Worm (Caenorhabditis elegans) whole organism, L4 larva: ENCODE results near the gene B0222.11.

Experiments
- F37D6.2 ChIP-seq: sonication (generic microtip); optimal IDR thresholded peaks from 2 replicates; lab custom pipeline; 2016; ENCODE audit warnings: mild to moderate bottlenecking, missing genetic modification characterization, missing compliant biosample characterization
- F49E8.2 ChIP-seq: sonication (generic microtip); optimal IDR thresholded peaks from 2 replicates; lab custom pipeline; 2016; ENCODE audit warnings: missing compliant biosample characterization, mild to moderate bottlenecking, missing genetic modification characterization, borderline replicate concordance
- Y105C5A.15 ChIP-seq: fragments of 200-800 bp; sonication (Bioruptor generic); IDR thresholded peaks from 2 replicates; pipeline ENCODE4 v1.3.6; 2022; ENCODE audit warnings: missing genetic modification characterization, missing compliant biosample characterization
- aha-1 ChIP-seq: fragments of 150-350 bp; peaks from one replicate; lab custom pipeline; 2014; ENCODE audit warnings: missing biosample characterization, missing genetic modification characterization
- aly-2 ChIP-seq: sonication (generic microtip); optimal IDR thresholded peaks from 2 replicates; lab custom pipeline; 2018; ENCODE audit warnings: missing biosample characterization, missing genetic modification characterization
- arid-1 ChIP-seq: fragments of 200-800 bp; sonication (Bioruptor generic); conservative IDR thresholded peaks from 2 replicates; pipeline ENCODE4 v1.3.6; 2022; ENCODE audit warnings: missing genetic modification reagents, missing genetic modification characterization, missing compliant biosample characterization
- ceh-82 ChIP-seq: sonication (generic microtip); optimal IDR thresholded peaks from 2 replicates; lab custom pipeline; 2017; ENCODE audit warnings: missing biosample characterization, missing genetic modification characterization
- daf-12 ChIP-seq: fragments of 150-350 bp; optimal IDR thresholded peaks from 2 replicates; lab custom pipeline; 2014; ENCODE audit warnings: missing biosample characterization, missing genetic modification reagents, missing genetic modification characterization
- daf-16 ChIP-seq, 3 experiments: sonication (generic microtip); optimal IDR thresholded peaks; 2 replicates each; lab custom pipeline; 2016 to 2017; ENCODE audit warnings: missing genetic modification characterization in 3 of 3, missing genetic modification reagents in 3 of 3, mild to moderate bottlenecking in 2 of 3, missing compliant biosample characterization in 2 of 3, missing biosample characterization in 1 of 3, moderate library complexity in 1 of 3
- daf-19 ChIP-seq: fragments of 200-800 bp; sonication (Bioruptor generic); conservative IDR thresholded peaks from 2 replicates; pipeline ENCODE4 v1.3.6; 2022; ENCODE audit warnings: missing genetic modification characterization, missing compliant biosample characterization
- dmd-6 ChIP-seq: fragments of 200-800 bp; sonication (Bioruptor generic); IDR thresholded peaks from 2 replicates; pipeline ENCODE4 v1.3.6; 2022; ENCODE audit warnings: missing genetic modification reagents, missing genetic modification characterization, missing compliant biosample characterization
- duxl-1 ChIP-seq: sonication (generic microtip); optimal IDR thresholded peaks from 2 replicates; lab custom pipeline; 2016; ENCODE audit warnings: mild to moderate bottlenecking, missing genetic modification characterization, moderate library complexity, missing compliant biosample characterization; ENCODE audit not compliant: poor library complexity
- dve-1 ChIP-seq: sonication (generic microtip); optimal IDR thresholded peaks from 2 replicates; lab custom pipeline; 2017; ENCODE audit warnings: antibody characterized with exemption, mild to moderate bottlenecking, missing genetic modification characterization, missing compliant biosample characterization; ENCODE audit not compliant: insufficient read depth
- egl-43 ChIP-seq: fragments of 200-800 bp; sonication (Bioruptor generic); IDR thresholded peaks from 2 replicates; pipeline ENCODE4 v1.3.6; 2022; ENCODE audit warnings: missing genetic modification reagents, missing genetic modification characterization, missing compliant biosample characterization
- fkh-10 ChIP-seq: fragments of 150-350 bp; optimal IDR thresholded peaks from 2 replicates; lab custom pipeline; 2014; ENCODE audit warnings: missing biosample characterization, missing genetic modification reagents, missing genetic modification characterization
- gei-8 ChIP-seq: fragments of 200-800 bp; sonication (Bioruptor generic); optimal IDR thresholded peaks from 2 replicates; lab custom pipeline; 2018; ENCODE audit warnings: mild to moderate bottlenecking, missing genetic modification characterization, missing compliant biosample characterization
- hlh-11 ChIP-seq: fragments of 200-800 bp; sonication (Bioruptor generic); optimal IDR thresholded peaks from 2 replicates; lab custom pipeline; 2018; ENCODE audit warnings: mild to moderate bottlenecking, missing genetic modification characterization, missing compliant biosample characterization
- hlh-30 ChIP-seq: sonication (generic microtip); optimal IDR thresholded peaks from 2 replicates; lab custom pipeline; 2017; ENCODE audit warnings: antibody characterized with exemption, mild to moderate bottlenecking, missing genetic modification characterization, missing compliant biosample characterization; ENCODE audit not compliant: insufficient read depth
- hmg-1.1 ChIP-seq: fragments of 200-800 bp; sonication (Bioruptor generic); IDR thresholded peaks from 2 replicates; pipeline ENCODE4 v1.3.6; 2022; ENCODE audit warnings: missing genetic modification reagents, missing genetic modification characterization, missing compliant biosample characterization
- jun-1 ChIP-seq: fragments of 150-350 bp; optimal IDR thresholded peaks from 2 replicates; lab custom pipeline; 2014; ENCODE audit warnings: missing biosample characterization, missing genetic modification reagents, missing genetic modification characterization
- lin-13 ChIP-seq: fragments of 150-350 bp; optimal IDR thresholded peaks from 2 replicates; lab custom pipeline; 2014; ENCODE audit warnings: missing biosample characterization, missing genetic modification reagents, missing genetic modification characterization
- lin-15B ChIP-seq: fragments of 150-350 bp; sonication (generic microtip); optimal IDR thresholded peaks from 3 replicates; lab custom pipeline; 2014; ENCODE audit warnings: missing biosample characterization, missing genetic modification characterization
- lin-29 ChIP-seq: fragments of 200-800 bp; sonication (Bioruptor generic); IDR thresholded peaks from 2 replicates; pipeline ENCODE4 v1.3.6; 2022; ENCODE audit warnings: missing genetic modification reagents, missing genetic modification characterization, missing compliant biosample characterization
- nhr-111 ChIP-seq: fragments of 200-800 bp; sonication (Bioruptor generic); optimal IDR thresholded peaks from 2 replicates; lab custom pipeline; 2018; ENCODE audit warnings: mild to moderate bottlenecking, missing genetic modification characterization, missing compliant biosample characterization
- nhr-28 ChIP-seq: fragments of 150-350 bp; optimal IDR thresholded peaks from 2 replicates; lab custom pipeline; 2014; ENCODE audit warnings: missing biosample characterization, missing genetic modification characterization
- nhr-42 ChIP-seq: fragments of 200-800 bp; sonication (Bioruptor generic); IDR thresholded peaks from 2 replicates; pipeline ENCODE4 v1.3.6; 2022; ENCODE audit warnings: missing genetic modification characterization, missing compliant biosample characterization
- nhr-48 ChIP-seq: sonication (generic microtip); optimal IDR thresholded peaks from 2 replicates; lab custom pipeline; 2016; ENCODE audit warnings: mild to moderate bottlenecking, missing genetic modification characterization, missing compliant biosample characterization
- pha-4 ChIP-seq, 2 experiments: fragments of 150-350 bp in 1 of 2; fragments of 200-800 bp in 1 of 2; sonication (Bioruptor generic) in 1 of 2; IDR thresholded peaks in 1 of 2; optimal IDR thresholded peaks in 1 of 2; 2 replicates each; pipeline versions ENCODE4 v1.3.6 to Lab custom; 2014 to 2022; ENCODE audit warnings: missing genetic modification characterization in 2 of 2, missing genetic modification reagents in 2 of 2, missing biosample characterization in 1 of 2, missing compliant biosample characterization in 1 of 2
- rbr-2 ChIP-seq: sonication (generic microtip); optimal IDR thresholded peaks from 2 replicates; lab custom pipeline; 2016; ENCODE audit warnings: missing genotype, missing genetic modification characterization, missing compliant biosample characterization
- skn-1 ChIP-seq: fragments of 150-350 bp; optimal IDR thresholded peaks from 2 replicates; lab custom pipeline; 2014; ENCODE audit warnings: missing biosample characterization, missing genetic modification characterization
- snpc-1.2 ChIP-seq: fragments of 200-800 bp; sonication (Bioruptor generic); IDR thresholded peaks from 2 replicates; pipeline ENCODE4 v1.3.6; 2022; ENCODE audit warnings: missing genetic modification reagents, missing genetic modification characterization, missing compliant biosample characterization
- snpc-4 ChIP-seq: fragments of 150-350 bp; optimal IDR thresholded peaks from 2 replicates; lab custom pipeline; 2014; ENCODE audit warnings: missing biosample characterization, missing genetic modification characterization
- tra-1 ChIP-seq: fragments of 200-800 bp; sonication (Bioruptor generic); IDR thresholded peaks from 2 replicates; pipeline ENCODE4 v1.3.6; 2022; ENCODE audit warnings: missing genetic modification reagents, missing genetic modification characterization, missing compliant biosample characterization
- unc-130 ChIP-seq: sonication (generic microtip); optimal IDR thresholded peaks from 2 replicates; lab custom pipeline; 2016; ENCODE audit warnings: missing genetic modification reagents, missing genetic modification characterization, missing compliant biosample characterization
- unc-62 ChIP-seq, 3 experiments: fragments of 150-350 bp in 1 of 3; sonication (generic microtip); optimal IDR thresholded peaks in 2 of 3; peaks in 1 of 3; 1 replicate in 1 of 3; 2 replicates in 2 of 3; lab custom pipeline; 2014 to 2017; ENCODE audit warnings: missing biosample characterization in 3 of 3, missing genetic modification characterization in 3 of 3, missing genetic modification reagents in 3 of 3, missing genotype in 1 of 3
- vab-7 ChIP-seq: fragments of 200-800 bp; sonication (Bioruptor generic); IDR thresholded peaks from 2 replicates; pipeline ENCODE4 v1.3.6; 2022; ENCODE audit warnings: missing genetic modification reagents, missing genetic modification characterization, missing compliant biosample characterization
- zag-1 ChIP-seq: fragments of 150-350 bp; optimal IDR thresholded peaks from 2 replicates; lab custom pipeline; 2014; ENCODE audit warnings: missing biosample characterization, missing genetic modification characterization
- zfp-3 ChIP-seq: fragments of 200-800 bp; sonication (Bioruptor generic); conservative IDR thresholded peaks from 2 replicates; pipeline ENCODE4 v1.3.6; 2022; ENCODE audit warnings: missing genetic modification reagents, missing genetic modification characterization, missing compliant biosample characterization
- zip-11 ChIP-seq: fragments of 200-800 bp; sonication (Bioruptor generic); IDR thresholded peaks from 2 replicates; pipeline ENCODE4 v1.3.6; 2022; ENCODE audit warnings: missing genetic modification characterization, missing compliant biosample characterization
- ztf-11 ChIP-seq: fragments of 150-350 bp; optimal IDR thresholded peaks from 2 replicates; lab custom pipeline; 2014; ENCODE audit warnings: missing biosample characterization, missing genetic modification characterization
- ztf-7 ChIP-seq: fragments of 150-350 bp; optimal IDR thresholded peaks from 2 replicates; lab custom pipeline; 2014; ENCODE audit warnings: missing biosample characterization, missing genetic modification characterization

Gene B0222.11

DNA sequence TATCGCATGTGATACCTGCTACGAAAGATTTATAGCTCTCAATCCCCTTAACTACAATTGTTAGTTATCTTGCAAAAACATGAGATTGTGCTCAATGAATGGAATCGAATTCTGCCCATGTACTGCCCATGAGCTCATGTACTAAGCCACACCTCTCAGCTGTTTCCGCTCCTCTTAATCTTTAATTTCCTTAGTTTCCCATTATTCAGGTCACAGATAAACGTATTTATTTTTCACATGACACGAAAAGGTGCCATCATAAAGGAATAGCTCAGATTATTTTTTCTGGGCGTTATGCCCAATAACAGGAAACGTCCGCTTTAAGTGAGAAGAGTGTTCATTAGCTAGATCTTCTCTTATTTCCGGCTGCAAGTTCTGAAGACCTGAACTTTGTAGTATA is 18.0 kb upstream of the B0222.11 start:
- TF ChIP-seq aha-1 (tag; lab: Kevin White, UChicago) (peak; percentile 20), skn-1 (tag; lab: Kevin White, UChicago) (no peak)
- TF ChIP-seq, all 104 proteins: peak for 1

ce11 chrV:9183718-9184441 is 15.9 kb upstream of the B0222.11 start:
- TF ChIP-seq aha-1 (tag; lab: Kevin White, UChicago) (peak; percentile 8), dmd-6 (GFP tag; lab: Robert Waterston, UW) (no peak)

ce11 chrV:9181669-9182250 is 13.8 kb upstream of the B0222.11 start, which contains the start of gene ptr-1:
TSS of gene ptr-1 (minus strand) at chrV:9181719.
- TF ChIP-seq daf-12 (tag; lab: Kevin White, UChicago) (no peak), nhr-28 (tag; lab: Kevin White, UChicago) (no peak), lin-29 (GFP tag; lab: Robert Waterston, UW) (no peak), snpc-1.2 (GFP tag; lab: Robert Waterston, UW) (no peak), gei-8 (no peak), zag-1 (no peak), unc-130 (GFP tag; lab: Kevin White, UChicago) (no peak), egl-43 (no peak), unc-62 (GFP tag; optimal IDR thresholded peaks at IDR 0.05 in 1 of 2; lab: Kevin White, UChicago) (no peak), unc-62 (tag; optimal IDR thresholded peaks at IDR 0.05; lab: Kevin White, UChicago) (no peak), zfp-3 (GFP tag; lab: Robert Waterston, UW) (no peak), pha-4 (GFP tag; IDR thresholded peaks at IDR 0.05; lab: Robert Waterston, UW) (no peak), pha-4 (tag; optimal IDR thresholded peaks at IDR 0.05; lab: Kevin White, UChicago) (no peak), ztf-11 (tag; lab: Kevin White, UChicago) (no peak), hmg-1.1 (GFP tag; lab: Robert Waterston, UW) (no peak), snpc-4 (tag; lab: Kevin White, UChicago) (no peak), Y105C5A.15 (GFP tag; lab: Robert Waterston, UW) (no peak), vab-7 (no peak)
- TF ChIP-seq, all 104 proteins: peak for 0

ce11 chrV:9175218-9175837 is 7.3 kb upstream of the B0222.11 start, which contains the start of gene spas-1:
TSS of gene spas-1 (plus strand) at chrV:9175789.
- TF ChIP-seq F37D6.2 (tag; lab: Kevin White, UChicago), result peak; percentile 50
- no peak for TF ChIP-seq aly-2
- no peak for TF ChIP-seq arid-1
- peak; percentile 94 for TF ChIP-seq dve-1
- TF ChIP-seq F49E8.2, result peak; percentile 42
- peak; percentile 47 for TF ChIP-seq ztf-7 (tag; lab: Kevin White, UChicago)
- peak; percentile 74 for TF ChIP-seq nhr-48 (tag; lab: Kevin White, UChicago)
- peak; percentile 80 for TF ChIP-seq fkh-10 (GFP tag; lab: Kevin White, UChicago)
- peak; percentile 73 for TF ChIP-seq hlh-30
- TF ChIP-seq lin-15B (tag; lab: Kevin White, UChicago), result no peak
- no peak for TF ChIP-seq zip-11 (GFP tag; lab: Robert Waterston, UW)
- TF ChIP-seq nhr-111 (GFP tag; lab: Kevin White, UChicago), result no peak
- TF ChIP-seq rbr-2, result peak; percentile 86
- TF ChIP-seq hmg-1.1 (GFP tag; lab: Robert Waterston, UW), result peak; percentile 65
- TF ChIP-seq jun-1 (tag; lab: Kevin White, UChicago), result peak; percentile 44
- peak; percentile 68 for TF ChIP-seq duxl-1 (tag; lab: Kevin White, UChicago)
- 0 out of 2 replicates have a peak, but pooled peaks have one; percentile 19 for TF ChIP-seq zfp-3 (GFP tag; lab: Robert Waterston, UW)
- no peak for TF ChIP-seq tra-1 (GFP tag; lab: Robert Waterston, UW)
- peak; percentile 57 for TF ChIP-seq dmd-6 (GFP tag; lab: Robert Waterston, UW)
- TF ChIP-seq daf-19 (GFP tag; lab: Robert Waterston, UW), result no peak
- TF ChIP-seq ceh-82 (tag; lab: Kevin White, UChicago), result no peak
- peak; percentile 76 for TF ChIP-seq lin-13 (GFP tag; lab: Kevin White, UChicago)
- TF ChIP-seq nhr-42, result no peak
- TF ChIP-seq daf-16 (GFP tag; optimal IDR thresholded peaks at IDR 0.05; lab: Kevin White, UChicago), result peak in 1 of 2 experiments; percentile 20
- peak; percentile 27 for TF ChIP-seq daf-16 (tag; optimal IDR thresholded peaks at IDR 0.05; lab: Kevin White, UChicago)
- TF ChIP-seq hlh-11, result peak; percentile 80
